Fruit fly (Drosophila melanogaster): ENCODE results near the gene CG6696.

Gene CG6696

dm6 chrX:18646855-18647699 lies 14.9 kb downstream of the CG6696 start, which contains the start of gene Rip11 (continued):
- no peak for TF ChIP-seq ase (GFP tag; IDR thresholded peaks at IDR 0.05)
- TF ChIP-seq pb (GFP tag; optimal IDR thresholded peaks at IDR 0.05): peak; percentile 24
- TF ChIP-seq Six4 (GFP tag; optimal IDR thresholded peaks at IDR 0.05): no peak
- no peak for TF ChIP-seq HLH54F (GFP tag; optimal IDR thresholded peaks at IDR 0.05)
- no peak for TF ChIP-seq cato (GFP tag; optimal IDR thresholded peaks at IDR 0.05; ENCODE audit: borderline replicate concordance)
- no peak for TF ChIP-seq ssp (GFP tag; IDR thresholded peaks at IDR 0.05)
- TF ChIP-seq CG14050 (GFP tag; IDR thresholded peaks at IDR 0.05): no peak
- TF ChIP-seq trem (tag; optimal IDR thresholded peaks at IDR 0.05): no peak
- peak; percentile 55; the same call in 2 of the 4 replicates for TF ChIP-seq Gug (GFP tag; IDR thresholded peaks at IDR 0.05)
- no peak for TF ChIP-seq jing (GFP tag; optimal IDR thresholded peaks at IDR 0.05)
- TF ChIP-seq z (GFP tag; IDR thresholded peaks at IDR 0.05): no peak
- TF ChIP-seq HLH3B (GFP tag; IDR thresholded peaks at IDR 0.05): no peak
- no peak for TF ChIP-seq croc (GFP tag; conservative IDR thresholded peaks at IDR 0.05)
- TF ChIP-seq CHES-1-like (GFP tag; optimal IDR thresholded peaks at IDR 0.05): peak; percentile 50
- no peak; the same call in 1 of the 2 replicates for TF ChIP-seq Adf1 (GFP tag; IDR thresholded peaks at IDR 0.05)
- no peak for TF ChIP-seq CG13775 (GFP tag; optimal IDR thresholded peaks at IDR 0.05)
- no peak for TF ChIP-seq pita (GFP tag; optimal IDR thresholded peaks at IDR 0.05)
- TF ChIP-seq CG12071 (GFP tag; optimal IDR thresholded peaks at IDR 0.05): no peak
- no peak for TF ChIP-seq jigr1 (GFP tag; IDR thresholded peaks at IDR 0.05)
- peak; percentile 51 for TF ChIP-seq NK7.1 (GFP tag; optimal IDR thresholded peaks at IDR 0.05)
- 0 out of 2 replicates have a peak, but pooled peaks have one; percentile 13 for TF ChIP-seq rib (GFP tag; IDR thresholded peaks at IDR 0.05)
- peak; percentile 67 for TF ChIP-seq MESR4 (GFP tag; optimal IDR thresholded peaks at IDR 0.05)
- no peak for TF ChIP-seq CG9876 (GFP tag; optimal IDR thresholded peaks at IDR 0.05)
- TF ChIP-seq slp2 (GFP tag; optimal IDR thresholded peaks at IDR 0.05): no peak
- TF ChIP-seq Dfd (GFP tag; optimal IDR thresholded peaks at IDR 0.05): no peak
- TF ChIP-seq CG10366 (GFP tag; IDR thresholded peaks at IDR 0.05): peak; percentile 88
- peak; percentile 53 for TF ChIP-seq Bgb (GFP tag; IDR thresholded peaks at IDR 0.05; ENCODE audit: partially characterized antibody)
- TF ChIP-seq CG31388 (GFP tag; optimal IDR thresholded peaks at IDR 0.05): no peak
- peak; percentile 38 for TF ChIP-seq vvl (GFP tag; IDR thresholded peaks at IDR 0.05)
- peak; percentile 12 for TF ChIP-seq CG11504 (tag; optimal IDR thresholded peaks at IDR 0.05)
- TF ChIP-seq Dll (GFP tag; IDR thresholded peaks at IDR 0.05; ENCODE audit: partially characterized antibody): no peak
- peak; percentile 24 for TF ChIP-seq HLHmδ (GFP tag; optimal IDR thresholded peaks at IDR 0.05)
- no peak for TF ChIP-seq CG14667 (GFP tag; IDR thresholded peaks at IDR 0.05)
- TF ChIP-seq Elba2 (GFP tag; optimal IDR thresholded peaks at IDR 0.05): peak; percentile 64
- no peak for TF ChIP-seq CkIIα-i1 (GFP tag; IDR thresholded peaks at IDR 0.05)
- TF ChIP-seq lov (optimal IDR thresholded peaks at IDR 0.05): no peak
- TF ChIP-seq lov (GFP tag; IDR thresholded peaks at IDR 0.05): no peak
- peak; percentile 80 for TF ChIP-seq sens (GFP tag)
- peak; percentile 61 for TF ChIP-seq cg (GFP tag; optimal IDR thresholded peaks at IDR 0.05)
- TF ChIP-seq dati (GFP tag; IDR thresholded peaks at IDR 0.05): no peak
- peak; percentile 5 for TF ChIP-seq CG15696 (tag; optimal IDR thresholded peaks at IDR 0.05)
- TF ChIP-seq BEAF-32 (GFP tag; optimal IDR thresholded peaks at IDR 0.05): no peak
- 0 out of 2 replicates have a peak, but pooled peaks have one; percentile 16 for TF ChIP-seq ato (GFP tag; IDR thresholded peaks at IDR 0.05; ENCODE audit: partially characterized antibody)
- no peak for TF ChIP-seq dmrt99B (tag; optimal IDR thresholded peaks at IDR 0.05)
- peak; percentile 43; the same call in 1 of the 3 replicates for TF ChIP-seq Mrtf (GFP tag; IDR thresholded peaks at IDR 0.05)
- 0 out of 2 replicates have a peak, but pooled peaks have one; percentile 11 for TF ChIP-seq CG32767 (GFP tag; IDR thresholded peaks at IDR 0.05)
- TF ChIP-seq CG7745 (tag; optimal IDR thresholded peaks at IDR 0.05): no peak
- TF ChIP-seq vfl (GFP tag; optimal IDR thresholded peaks at IDR 0.05): no peak
- peak; percentile 28 for TF ChIP-seq Side (GFP tag; optimal IDR thresholded peaks at IDR 0.05)
- TF ChIP-seq disco-r (GFP tag; optimal IDR thresholded peaks at IDR 0.05): no peak

All from whole organism, embryonic.